Worm (Caenorhabditis elegans) whole organism, young adult: ENCODE measurements around the gene gly-5.

ENCODE experiments used
- F49E8.2 ChIP-seq: sonication (generic microtip); optimal IDR thresholded peaks from 3 replicates; lab custom pipeline; 2017; ENCODE audit warnings: missing genetic modification characterization, mild to moderate bottlenecking, missing compliant biosample characterization, antibody characterized with exemption, moderate library complexity; ENCODE audit not compliant: insufficient read depth
- ceh-79 ChIP-seq: sonication (generic microtip); optimal IDR thresholded peaks from 2 replicates; lab custom pipeline; 2017; ENCODE audit warnings: mild to moderate bottlenecking, missing genetic modification characterization, missing compliant biosample characterization
- lsy-27 ChIP-seq: sonication (generic microtip); optimal IDR thresholded peaks from 2 replicates; lab custom pipeline; 2017; ENCODE audit warnings: missing genetic modification characterization, mild to moderate bottlenecking, missing compliant biosample characterization, antibody characterized with exemption, missing genotype, borderline replicate concordance; ENCODE audit not compliant: insufficient read depth
- madf-10 ChIP-seq: sonication (generic microtip); optimal IDR thresholded peaks from 2 replicates; lab custom pipeline; 2016; ENCODE audit warnings: mild to moderate bottlenecking, missing genetic modification characterization, missing compliant biosample characterization

DNA sequence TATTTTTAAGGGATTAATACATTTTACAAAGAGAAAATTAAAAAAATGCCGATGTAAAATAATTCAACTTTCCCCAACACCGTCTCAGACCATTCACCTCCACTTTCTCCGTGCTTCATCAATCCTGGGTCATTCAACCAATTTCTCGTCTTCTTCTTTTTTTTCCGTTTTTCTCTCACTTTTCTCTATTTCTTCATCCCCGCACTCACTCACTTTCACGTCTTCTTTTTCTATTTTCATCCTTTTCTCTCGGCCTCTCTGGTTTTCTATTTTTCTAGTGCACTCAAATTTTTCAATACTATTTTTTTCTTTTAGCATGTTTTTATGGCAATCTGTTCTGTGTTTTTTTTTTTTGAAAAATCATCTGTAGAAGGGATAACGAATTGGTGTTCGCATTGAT is 28.5 kb downstream of the gly-5 start:
- no peak for TF ChIP-seq lsy-27 (tag; lab: Kevin White, UChicago)
- TF ChIP-seq ceh-79 (tag; lab: Kevin White, UChicago) = no peak
- no peak for TF ChIP-seq F49E8.2 (tag; lab: Kevin White, UChicago)
- no peak for TF ChIP-seq madf-10 (tag; lab: Kevin White, UChicago)
